Fruit fly (Drosophila melanogaster) whole organism, embryonic: ENCODE measurements around the gene Iyd.

Source experiments
- B-H1 ChIP-seq: fragments of 200-800 bp; sonication (Bioruptor generic); IDR thresholded peaks from 3 replicates; pipeline ENCODE4 v1.3.6; 2022; ENCODE audit warnings: missing biosample characterization, missing genetic modification characterization
- BEAF-32 ChIP-seq: fragments of 200-800 bp; sonication (Bioruptor generic); optimal IDR thresholded peaks from 3 replicates; lab custom pipeline; 2017; ENCODE audit warnings: missing biosample characterization, missing genetic modification characterization, mild to moderate bottlenecking, moderate library complexity, missing genetic modification reagents
- Bteb2 ChIP-seq: fragments of 200-800 bp; sonication (Bioruptor generic); optimal IDR thresholded peaks from 2 replicates; lab custom pipeline; 2016; ENCODE audit warnings: missing biosample characterization, missing genetic modification characterization
- CG1024 ChIP-seq: fragments of 200-800 bp; sonication (Bioruptor generic); IDR thresholded peaks from 2 replicates; pipeline ENCODE4 v1.3.6; 2022; ENCODE audit warnings: missing biosample characterization, missing genetic modification characterization
- CG10267 ChIP-seq: fragments of 200-800 bp; sonication (Bioruptor generic); optimal IDR thresholded peaks from 2 replicates; lab custom pipeline; 2018; ENCODE audit warnings: missing biosample characterization, mild to moderate bottlenecking, missing genetic modification characterization, moderate library complexity
- CG10321 ChIP-seq: fragments of 200-800 bp; sonication (Bioruptor generic); IDR thresholded peaks from 2 replicates; pipeline ENCODE4 v1.3.6; 2022; ENCODE audit warnings: missing biosample characterization, missing genetic modification characterization
- CG10462 ChIP-seq: fragments of 200-800 bp; sonication (Bioruptor generic); optimal IDR thresholded peaks from 2 replicates; lab custom pipeline; 2016; ENCODE audit warnings: missing biosample characterization, missing genetic modification characterization
- CG10654 ChIP-seq: fragments of 200-800 bp; sonication (Bioruptor generic); optimal IDR thresholded peaks from 2 replicates; lab custom pipeline; 2016; ENCODE audit warnings: missing biosample characterization, missing genetic modification characterization
- CG11085 ChIP-seq: fragments of 200-800 bp; sonication (Bioruptor generic); IDR thresholded peaks from 2 replicates; pipeline ENCODE4 v1.3.6; 2022; ENCODE audit warnings: missing biosample characterization, missing genetic modification characterization
- CG12219 ChIP-seq: fragments of 200-800 bp; sonication (Bioruptor generic); optimal IDR thresholded peaks from 3 replicates; lab custom pipeline; 2018; ENCODE audit warnings: missing biosample characterization, mild to moderate bottlenecking, missing genetic modification characterization
- CG13296 ChIP-seq: fragments of 200-800 bp; sonication (Bioruptor generic); optimal IDR thresholded peaks from 3 replicates; lab custom pipeline; 2018; ENCODE audit warnings: missing biosample characterization, mild to moderate bottlenecking, missing genetic modification characterization
- CG13624 ChIP-seq: fragments of 200-800 bp; sonication (Bioruptor generic); optimal IDR thresholded peaks from 2 replicates; lab custom pipeline; 2016; ENCODE audit warnings: missing biosample characterization, missing genetic modification characterization
- CG15696 ChIP-seq: fragments of 200-800 bp; sonication (Bioruptor generic); optimal IDR thresholded peaks from 2 replicates; lab custom pipeline; 2019; ENCODE audit warnings: missing biosample characterization, mild to moderate bottlenecking, missing genetic modification characterization, moderate library complexity
- CG17568 ChIP-seq: fragments of 200-800 bp; sonication (Bioruptor generic); optimal IDR thresholded peaks from 2 replicates; lab custom pipeline; 2018; ENCODE audit warnings: missing biosample characterization, mild to moderate bottlenecking, missing genetic modification characterization, moderate library complexity
- CG3065 ChIP-seq: fragments of 200-800 bp; sonication (Bioruptor generic); optimal IDR thresholded peaks from 2 replicates; lab custom pipeline; 2016; ENCODE audit warnings: missing biosample characterization, missing genetic modification characterization
- CG34376 ChIP-seq: fragments of 200-800 bp; sonication (Bioruptor generic); optimal IDR thresholded peaks from 2 replicates; lab custom pipeline; 2018; ENCODE audit warnings: missing biosample characterization, mild to moderate bottlenecking, missing genetic modification characterization
- CG42726 ChIP-seq: fragments of 200-800 bp; sonication (Bioruptor generic); IDR thresholded peaks from 2 replicates; pipeline ENCODE4 v1.3.6; 2022; ENCODE audit warnings: missing biosample characterization, missing genetic modification characterization; ENCODE audit not compliant: partially characterized antibody
- CG4404 ChIP-seq: fragments of 200-800 bp; sonication (Bioruptor generic); IDR thresholded peaks from 2 replicates; pipeline ENCODE4 v1.3.6; 2022; ENCODE audit warnings: missing biosample characterization, missing genetic modification characterization
- CG4617 ChIP-seq: fragments of 200-800 bp; sonication (Bioruptor generic); optimal IDR thresholded peaks from 3 replicates; lab custom pipeline; 2016; ENCODE audit warnings: missing biosample characterization, missing genetic modification characterization, borderline replicate concordance
- CG6654 ChIP-seq: fragments of 200-800 bp; sonication (Bioruptor generic); optimal IDR thresholded peaks from 2 replicates; lab custom pipeline; 2017; ENCODE audit warnings: missing biosample characterization, mild to moderate bottlenecking, missing genetic modification characterization
- CG7271 ChIP-seq: fragments of 200-800 bp; sonication (Bioruptor generic); optimal IDR thresholded peaks from 2 replicates; lab custom pipeline; 2018; ENCODE audit warnings: missing biosample characterization, mild to moderate bottlenecking, missing genetic modification characterization, moderate library complexity
- CG7963 ChIP-seq: fragments of 200-800 bp; sonication (Bioruptor generic); IDR thresholded peaks from 3 replicates; pipeline ENCODE4 v1.3.6; 2022; ENCODE audit warnings: missing biosample characterization, missing genetic modification characterization; ENCODE audit not compliant: partially characterized antibody
- CG7987 ChIP-seq: fragments of 200-800 bp; sonication (Bioruptor generic); optimal IDR thresholded peaks from 2 replicates; lab custom pipeline; 2018; ENCODE audit warnings: missing biosample characterization, mild to moderate bottlenecking, missing genetic modification characterization, moderate library complexity
- CG8359 ChIP-seq: fragments of 200-800 bp; sonication (Bioruptor generic); optimal IDR thresholded peaks from 2 replicates; lab custom pipeline; 2017; ENCODE audit warnings: missing biosample characterization, mild to moderate bottlenecking, missing genetic modification characterization, borderline replicate concordance
- Doc2 ChIP-seq: fragments of 200-800 bp; sonication (Bioruptor generic); IDR thresholded peaks from 2 replicates; pipeline ENCODE4 v1.3.6; 2022; ENCODE audit warnings: missing biosample characterization, missing genetic modification characterization
- Doc3 ChIP-seq: fragments of 200-800 bp; sonication (Bioruptor generic); IDR thresholded peaks from 3 replicates; pipeline ENCODE4 v1.3.6; 2022; ENCODE audit warnings: missing biosample characterization, missing genetic modification characterization; ENCODE audit not compliant: partially characterized antibody
- Dp ChIP-seq: fragments of 200-800 bp; sonication (Bioruptor generic); optimal IDR thresholded peaks from 2 replicates; lab custom pipeline; 2018; ENCODE audit warnings: missing biosample characterization, mild to moderate bottlenecking, missing genetic modification characterization, moderate library complexity
- Drgx ChIP-seq: fragments of 200-800 bp; sonication (Bioruptor generic); IDR thresholded peaks from 2 replicates; pipeline ENCODE4 v1.3.6; 2022; ENCODE audit warnings: missing biosample characterization, missing genetic modification characterization
- HHEX ChIP-seq: fragments of 200-800 bp; sonication (Bioruptor generic); optimal IDR thresholded peaks from 3 replicates; lab custom pipeline; 2017; ENCODE audit warnings: missing biosample characterization, mild to moderate bottlenecking, missing genetic modification characterization, missing genetic modification reagents
- Oaz ChIP-seq: fragments of 200-800 bp; sonication (Bioruptor generic); IDR thresholded peaks from 2 replicates; pipeline ENCODE4 v1.3.6; 2022; ENCODE audit warnings: missing biosample characterization, missing genetic modification characterization
- Opbp ChIP-seq: fragments of 200-800 bp; sonication (Bioruptor generic); IDR thresholded peaks from 3 replicates; pipeline ENCODE4 v1.3.6; 2022; ENCODE audit warnings: missing biosample characterization, missing genetic modification characterization; ENCODE audit not compliant: partially characterized antibody
- PHDP ChIP-seq: fragments of 200-800 bp; sonication (Bioruptor generic); optimal IDR thresholded peaks from 3 replicates; lab custom pipeline; 2018; ENCODE audit warnings: missing biosample characterization, mild to moderate bottlenecking, missing genetic modification characterization, moderate library complexity
- Sry-δ ChIP-seq: fragments of 200-800 bp; sonication (Bioruptor generic); optimal IDR thresholded peaks from 2 replicates; lab custom pipeline; 2016; ENCODE audit warnings: missing biosample characterization, missing genetic modification characterization
- TFAM ChIP-seq: fragments of 200-800 bp; sonication (Bioruptor generic); optimal IDR thresholded peaks from 2 replicates; lab custom pipeline; 2017; ENCODE audit warnings: missing biosample characterization, missing genetic modification characterization, inconsistent platforms
- ap ChIP-seq: fragments of 200-800 bp; sonication (Bioruptor generic); IDR thresholded peaks from 2 replicates; pipeline ENCODE4 v1.3.6; 2022; ENCODE audit warnings: missing biosample characterization, missing genetic modification characterization
- bigmax ChIP-seq: fragments of 200-800 bp; sonication (Bioruptor generic); optimal IDR thresholded peaks from 2 replicates; lab custom pipeline; 2018; ENCODE audit warnings: missing biosample characterization, mild to moderate bottlenecking, missing genetic modification characterization
- bowl ChIP-seq: fragments of 200-800 bp; sonication (Bioruptor generic); IDR thresholded peaks from 2 replicates; pipeline ENCODE4 v1.3.6; 2022; ENCODE audit warnings: missing biosample characterization, missing genetic modification characterization
- bsh ChIP-seq, 2 experiments: fragments of 200-800 bp; sonication (Bioruptor generic); optimal IDR thresholded peaks; 2 replicates each; lab custom pipeline; 2017 to 2018; ENCODE audit warnings: mild to moderate bottlenecking in 2 of 2, missing biosample characterization in 2 of 2, missing genetic modification characterization in 2 of 2, moderate library complexity in 1 of 2
- ci ChIP-seq: fragments of 200-800 bp; sonication (Bioruptor generic); IDR thresholded peaks from 3 replicates; pipeline ENCODE4 v1.3.6; 2022; ENCODE audit warnings: missing biosample characterization, missing genetic modification characterization
- crp ChIP-seq, 2 experiments: fragments of 200-800 bp; sonication (Bioruptor generic); optimal IDR thresholded peaks; 2 replicates in 1 of 2; 3 replicates in 1 of 2; lab custom pipeline; 2017; ENCODE audit warnings: missing biosample characterization in 2 of 2, missing genetic modification characterization in 2 of 2, mild to moderate bottlenecking in 1 of 2, moderate library complexity in 1 of 2
- dati ChIP-seq: fragments of 200-800 bp; sonication (Bioruptor generic); IDR thresholded peaks from 2 replicates; pipeline ENCODE4 v1.3.6; 2022; ENCODE audit warnings: missing biosample characterization, missing genetic modification characterization
- dm ChIP-seq: fragments of 200-800 bp; sonication (Bioruptor generic); optimal IDR thresholded peaks from 3 replicates; lab custom pipeline; 2016; ENCODE audit warnings: missing biosample characterization, missing genetic modification characterization
- ham ChIP-seq: fragments of 200-800 bp; sonication (Bioruptor generic); IDR thresholded peaks from 2 replicates; pipeline ENCODE4 v1.3.6; 2022; ENCODE audit warnings: missing biosample characterization, missing genetic modification characterization
- hbn ChIP-seq: fragments of 200-800 bp; sonication (Bioruptor generic); IDR thresholded peaks from 2 replicates; pipeline ENCODE4 v1.3.6; 2022; ENCODE audit warnings: missing biosample characterization, missing genetic modification characterization; ENCODE audit not compliant: partially characterized antibody
- ken ChIP-seq: fragments of 200-800 bp; sonication (Bioruptor generic); IDR thresholded peaks from 3 replicates; pipeline ENCODE4 v1.3.6; 2022; ENCODE audit warnings: missing biosample characterization, missing genetic modification characterization
- otp ChIP-seq: fragments of 200-800 bp; sonication (Bioruptor generic); IDR thresholded peaks from 3 replicates; pipeline ENCODE4, ENCODE4 v1.3.6; 2022; ENCODE audit warnings: missing biosample characterization, missing genetic modification characterization
- pfk ChIP-seq: fragments of 200-800 bp; sonication (Bioruptor generic); optimal IDR thresholded peaks from 2 replicates; lab custom pipeline; 2018; ENCODE audit warnings: missing biosample characterization, mild to moderate bottlenecking, missing genetic modification characterization, moderate library complexity
- trem ChIP-seq: fragments of 200-800 bp; optimal IDR thresholded peaks from 3 replicates; lab custom pipeline; 2019; ENCODE audit warnings: missing biosample characterization, mild to moderate bottlenecking, missing genetic modification characterization, moderate library complexity
- zfh1 ChIP-seq: fragments of 200-800 bp; sonication (Bioruptor generic); IDR thresholded peaks from 3 replicates; pipeline ENCODE4 v1.3.6; 2022; ENCODE audit warnings: missing biosample characterization, missing genetic modification characterization
- zfh2 ChIP-seq: fragments of 200-800 bp; sonication (Bioruptor generic); optimal IDR thresholded peaks from 2 replicates; lab custom pipeline; 2016; ENCODE audit warnings: missing biosample characterization, missing genetic modification characterization

Gene Iyd

DNA sequence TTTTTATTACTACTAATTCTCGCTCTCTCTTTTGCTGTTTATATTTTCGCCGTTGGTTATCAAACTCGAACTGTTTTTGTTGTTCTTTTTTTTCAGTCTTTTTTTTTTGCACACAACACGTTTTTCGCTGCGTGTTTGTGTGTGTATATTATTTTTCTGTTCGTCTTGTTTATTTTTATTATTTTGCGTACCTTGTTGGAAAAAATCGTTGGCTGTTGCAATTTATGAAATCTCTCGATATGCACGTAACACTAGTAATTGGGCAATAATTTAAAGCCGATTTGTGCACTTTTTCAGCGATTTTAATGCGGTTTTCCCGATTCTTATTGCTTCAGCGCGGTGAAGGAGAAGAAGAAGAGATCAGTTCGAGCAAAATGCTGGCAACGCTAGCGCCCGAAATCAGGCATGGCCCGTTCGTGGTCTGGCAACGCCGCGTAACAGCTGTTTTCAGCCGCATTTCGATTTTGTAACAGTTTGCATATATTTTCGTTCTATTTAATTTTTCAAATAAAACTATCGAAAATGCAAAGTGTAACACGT lies 24.4 kb upstream of the Iyd start, which contains the start of the genes FoxK and mRpL2 (continued):
- TF ChIP-seq ken (no peak), CG4404 (GFP tag; lab: Robert Waterston, UW) (no peak), hbn (GFP tag; lab: Robert Waterston, UW) (no peak), CG4617 (GFP tag; lab: Kevin White, UChicago) (peak; percentile 81), Sry-δ (GFP tag; lab: Kevin White, UChicago) (peak; percentile 53), CG13624 (GFP tag; lab: Kevin White, UChicago) (peak; percentile 11), HHEX (GFP tag; lab: Kevin White, UChicago) (no peak), pfk (GFP tag; lab: Kevin White, UChicago) (no peak), CG12219 (GFP tag; lab: Kevin White, UChicago) (no peak), CG7987 (peak; percentile 28), TFAM (GFP tag; lab: Kevin White, UChicago) (no peak), CG7963 (GFP tag; lab: Robert Waterston, UW) (no peak), B-H1 (GFP tag; lab: Robert Waterston, UW) (no peak), BEAF-32 (GFP tag; lab: Kevin White, UChicago) (peak; percentile 47), ham (GFP tag; lab: Robert Waterston, UW) (no peak), CG17568 (GFP tag; lab: Kevin White, UChicago) (no peak), CG10654 (GFP tag; lab: Kevin White, UChicago) (no peak), bsh (GFP tag; optimal IDR thresholded peaks at IDR 0.05; lab: Kevin White, UChicago) (peak in 1 of 2 experiments; percentile 94), CG11085 (no peak), CG6654 (GFP tag; lab: Kevin White, UChicago) (no peak), dati (GFP tag; lab: Robert Waterston, UW) (no peak), otp (no peak), Doc2 (no peak), CG42726 (0 out of 2 replicates have a peak, but pooled peaks have one; percentile 29), bowl (GFP tag; lab: Robert Waterston, UW) (no peak), CG8359 (peak; percentile 80), CG7271 (tag; lab: Kevin White, UChicago) (no peak), Drgx (GFP tag; lab: Robert Waterston, UW) (peak; percentile 68), Dp (GFP tag; lab: Kevin White, UChicago) (peak; percentile 51), CG15696 (tag; lab: Kevin White, UChicago) (no peak), bigmax (GFP tag; lab: Kevin White, UChicago) (no peak), zfh1 (GFP tag; lab: Robert Waterston, UW) (peak; percentile 31; the same call in 1 of the 3 replicates), trem (peak; percentile 63), dm (GFP tag; lab: Kevin White, UChicago) (peak; percentile 90), CG13296 (GFP tag; lab: Kevin White, UChicago) (no peak), CG10462 (no peak), CG10321 (GFP tag; lab: Robert Waterston, UW) (no peak), CG3065 (GFP tag; lab: Kevin White, UChicago) (peak; percentile 79), CG10267 (tag; lab: Kevin White, UChicago) (peak; percentile 39), CG34376 (no peak), Bteb2 (GFP tag; lab: Kevin White, UChicago) (no peak), ci (peak; percentile 52), crp (GFP tag; optimal IDR thresholded peaks at IDR 0.05; lab: Kevin White, UChicago) (peak; percentile 70 to 97), zfh2 (GFP tag; lab: Kevin White, UChicago) (no peak), ap (GFP tag; lab: Robert Waterston, UW) (no peak), PHDP (tag; lab: Kevin White, UChicago) (no peak), Doc3 (GFP tag; lab: Robert Waterston, UW) (no peak), Oaz (GFP tag; lab: Robert Waterston, UW) (no peak), CG1024 (GFP tag; lab: Robert Waterston, UW) (no peak), Opbp (GFP tag; lab: Robert Waterston, UW) (peak; percentile 55; the same call in 2 of the 3 replicates)
